Fruit fly (Drosophila melanogaster): Measurements from ENCODE around the gene Sld5.

- no peak for TF ChIP-seq tj (GFP tag; optimal IDR thresholded peaks at IDR 0.05)
- TF ChIP-seq bab1 (GFP tag; optimal IDR thresholded peaks at IDR 0.05), result no peak
- no peak for TF ChIP-seq kay (GFP tag; ENCODE audit: borderline replicate concordance)
- no peak for TF ChIP-seq CG5204 (GFP tag; optimal IDR thresholded peaks at IDR 0.05)
- TF ChIP-seq ovo (GFP tag; optimal IDR thresholded peaks at IDR 0.05), result no peak
- no peak for TF ChIP-seq cnc (optimal IDR thresholded peaks at IDR 0.05)
- no peak for TF ChIP-seq Mnt (GFP tag; optimal IDR thresholded peaks at IDR 0.05)
- TF ChIP-seq CG14711 (tag; optimal IDR thresholded peaks at IDR 0.05), result no peak
- no peak for TF ChIP-seq CG1620 (GFP tag; optimal IDR thresholded peaks at IDR 0.05)
- no peak for TF ChIP-seq CG7101 (tag; optimal IDR thresholded peaks at IDR 0.05)
- no peak for TF ChIP-seq Crg-1 (GFP tag; optimal IDR thresholded peaks at IDR 0.05)
Observed at dm6 chr3R:26010628-26011027, 45.7 kb downstream of the Sld5 start.

All from whole organism, adult.